Worm (Caenorhabditis elegans): ENCODE data around the gene F15D4.2.

The F15D4.2 gene

ce11 chrII:13195163-13195562 lies 20.7 kb upstream of the F15D4.2 start, which contains the start of gene lec-1 (continued):
- TF ChIP-seq T23F11.4 (GFP tag; optimal IDR thresholded peaks at IDR 0.05) (no peak), zip-5 (tag; optimal IDR thresholded peaks at IDR 0.05) (no peak), ahr-1 (tag; optimal IDR thresholded peaks at IDR 0.05) (no peak), hlh-8 (tag; optimal IDR thresholded peaks at IDR 0.05) (no peak), ceh-30 (tag; optimal IDR thresholded peaks at IDR 0.05) (no peak), unc-42 (tag; optimal IDR thresholded peaks at IDR 0.05) (peak; percentile 61), tbx-2 (tag; optimal IDR thresholded peaks at IDR 0.05) (peak; percentile 68), F13H6.1 (tag; optimal IDR thresholded peaks at IDR 0.05) (no peak), Y22D7AL.16 (tag; optimal IDR thresholded peaks at IDR 0.05) (no peak), pat-9 (tag; optimal IDR thresholded peaks at IDR 0.05) (no peak), che-1 (tag; optimal IDR thresholded peaks at IDR 0.05) (no peak), hlh-13 (GFP tag; optimal IDR thresholded peaks at IDR 0.05) (no peak), ztf-16 (tag; optimal IDR thresholded peaks at IDR 0.05) (no peak), unc-55 (GFP tag; optimal IDR thresholded peaks at IDR 0.05) (peak; percentile 49), hlh-15 (tag; optimal IDR thresholded peaks at IDR 0.05) (no peak), ama-1 (optimal IDR thresholded peaks at IDR 0.05) (no peak), dve-1 (tag; optimal IDR thresholded peaks at IDR 0.05) (peak; percentile 62), ceh-14 (tag; optimal IDR thresholded peaks at IDR 0.05) (peak; percentile 31), mec-3 (tag; optimal IDR thresholded peaks at IDR 0.05; ENCODE audit: borderline replicate concordance) (no peak), nfya-1 (tag; optimal IDR thresholded peaks at IDR 0.05) (peak; percentile 69), K09A11.1 (tag; optimal IDR thresholded peaks at IDR 0.05; ENCODE audit: insufficient read depth) (no peak), pax-1 (tag; optimal IDR thresholded peaks at IDR 0.05) (no peak), madf-2 (tag; optimal IDR thresholded peaks at IDR 0.05) (no peak), hlh-30 (tag; optimal IDR thresholded peaks at IDR 0.05; ENCODE audit: insufficient read depth) (no peak), ttx-3 (tag; optimal IDR thresholded peaks at IDR 0.05) (no peak), rnt-1 (tag; optimal IDR thresholded peaks at IDR 0.05) (peak; percentile 29), pag-3 (tag; optimal IDR thresholded peaks at IDR 0.05; ENCODE audit: borderline replicate concordance) (no peak), ceh-9 (tag; optimal IDR thresholded peaks at IDR 0.05) (no peak), ceh-22 (tag; optimal IDR thresholded peaks at IDR 0.05) (no peak), fkh-10 (GFP tag; optimal IDR thresholded peaks at IDR 0.05) (no peak), pha-4 (tag; optimal IDR thresholded peaks at IDR 0.05) (no peak), pros-1 (tag; optimal IDR thresholded peaks at IDR 0.05) (no peak)

- no peak for TF ChIP-seq lim-6 (tag; optimal IDR thresholded peaks at IDR 0.05)
- no peak for TF ChIP-seq K09A11.1 (tag; optimal IDR thresholded peaks at IDR 0.05; ENCODE audit: insufficient read depth)
- no peak for TF ChIP-seq pha-4 (tag; optimal IDR thresholded peaks at IDR 0.05)
- no peak for TF ChIP-seq lin-11 (tag; optimal IDR thresholded peaks at IDR 0.05)
- TF ChIP-seq odd-2 (tag; optimal IDR thresholded peaks at IDR 0.05): no peak
- TF ChIP-seq hlh-15 (tag; optimal IDR thresholded peaks at IDR 0.05): no peak
- TF ChIP-seq syd-9 (tag; optimal IDR thresholded peaks at IDR 0.05): no peak
- TF ChIP-seq hlh-13 (GFP tag; optimal IDR thresholded peaks at IDR 0.05): no peak
- no peak for TF ChIP-seq fax-1 (tag; optimal IDR thresholded peaks at IDR 0.05)
- no peak for TF ChIP-seq unc-55 (GFP tag; optimal IDR thresholded peaks at IDR 0.05)
- TF ChIP-seq ets-4 (tag; optimal IDR thresholded peaks at IDR 0.05): no peak
- no peak for TF ChIP-seq ttx-3 (tag; optimal IDR thresholded peaks at IDR 0.05)
- no peak for TF ChIP-seq ceh-2 (tag; optimal IDR thresholded peaks at IDR 0.05)
- TF ChIP-seq ceh-14 (tag; optimal IDR thresholded peaks at IDR 0.05): no peak
- TF ChIP-seq madf-2 (tag; optimal IDR thresholded peaks at IDR 0.05): no peak
- TF ChIP-seq nfya-1 (tag; optimal IDR thresholded peaks at IDR 0.05): no peak
- no peak for TF ChIP-seq tbx-2 (tag; optimal IDR thresholded peaks at IDR 0.05)
- TF ChIP-seq elt-2 (tag; optimal IDR thresholded peaks at IDR 0.05): no peak
- TF ChIP-seq sox-4 (tag; optimal IDR thresholded peaks at IDR 0.05): no peak
Measured at ce11 chrII:13195706-13196417, 20.0 kb upstream of the F15D4.2 start.

Measured in whole organism, late embryonic.